Worm (Caenorhabditis elegans): ENCODE results near the gene ctl-2.

ctl-2 gene

ce11 chrII:14294390-14294789 lies 7.4 kb downstream of the ctl-2 start:
- TF ChIP-seq unc-55 (GFP tag; optimal IDR thresholded peaks at IDR 0.05) = no peak
- no peak for TF ChIP-seq mbf-1 (tag; optimal IDR thresholded peaks at IDR 0.05)
- no peak for TF ChIP-seq ZK546.5 (tag; optimal IDR thresholded peaks at IDR 0.05)
- no peak for TF ChIP-seq nhr-237 (tag; optimal IDR thresholded peaks at IDR 0.05)
- no peak for TF ChIP-seq peb-1 (tag; optimal IDR thresholded peaks at IDR 0.05)
- no peak for TF ChIP-seq unc-62 (GFP tag; optimal IDR thresholded peaks at IDR 0.05)
- no peak for TF ChIP-seq F13H6.1 (tag; optimal IDR thresholded peaks at IDR 0.05)
- TF ChIP-seq lin-13 (GFP tag; optimal IDR thresholded peaks at IDR 0.05) = no peak
- no peak for TF ChIP-seq nhr-12 (tag; optimal IDR thresholded peaks at IDR 0.05)
- no peak for TF ChIP-seq sma-9 (GFP tag; optimal IDR thresholded peaks at IDR 0.05)
- TF ChIP-seq sma-9 (tag; optimal IDR thresholded peaks at IDR 0.05) = no peak
- TF ChIP-seq elt-3 (tag; optimal IDR thresholded peaks at IDR 0.05) = no peak
- TF ChIP-seq nhr-77 (tag; optimal IDR thresholded peaks at IDR 0.05) = no peak
- no peak for TF ChIP-seq lin-11 (tag; optimal IDR thresholded peaks at IDR 0.05)
- TF ChIP-seq ztf-11 (tag; optimal IDR thresholded peaks at IDR 0.05) = no peak
- TF ChIP-seq snpc-4 (tag; optimal IDR thresholded peaks at IDR 0.05) = no peak
- TF ChIP-seq blmp-1 (tag; optimal IDR thresholded peaks at IDR 0.05; ENCODE audit: insufficient read depth) = no peak

- peak; percentile 58 for TF ChIP-seq sma-9 (GFP tag; optimal IDR thresholded peaks at IDR 0.05)
- TF ChIP-seq sma-9 (tag; optimal IDR thresholded peaks at IDR 0.05) = no peak
- no peak for TF ChIP-seq R02D3.7 (tag; optimal IDR thresholded peaks at IDR 0.05)
- TF ChIP-seq unc-39 (tag; optimal IDR thresholded peaks at IDR 0.05) = no peak
Measured at ce11 chrII:14292519-14292918, 9.3 kb downstream of the ctl-2 start, which contains the start of gene Y54G11A.4. TSS of gene Y54G11A.4 (plus strand) at chrII:14292819.

- TF ChIP-seq lsy-2 (tag; optimal IDR thresholded peaks at IDR 0.05) (no peak), gmeb-1 (tag; optimal IDR thresholded peaks at IDR 0.05) (peak; percentile 22), skn-1 (tag; optimal IDR thresholded peaks at IDR 0.05) (peak; percentile 59), C34F6.9 (tag; optimal IDR thresholded peaks at IDR 0.05) (peak; percentile 19), aly-2 (tag; optimal IDR thresholded peaks at IDR 0.05) (no peak), sma-9 (GFP tag; optimal IDR thresholded peaks at IDR 0.05) (peak; percentile 46), sma-9 (tag; optimal IDR thresholded peaks at IDR 0.05) (no peak), fos-1 (tag; optimal IDR thresholded peaks at IDR 0.05) (peak; percentile 24)
Measured at ce11 chrII:14290846-14291245, 11.0 kb downstream of the ctl-2 start.

ce11 chrII:14288968-14289367 lies 12.9 kb downstream of the ctl-2 start, which contains the start of gene srh-42:
TSS of gene srh-42 (minus strand) at chrII:14289068.
- TF ChIP-seq fos-1 (tag; optimal IDR thresholded peaks at IDR 0.05) (no peak), R02D3.7 (tag; optimal IDR thresholded peaks at IDR 0.05) (no peak), F13H6.1 (tag; optimal IDR thresholded peaks at IDR 0.05) (no peak), dmd-4 (tag; optimal IDR thresholded peaks at IDR 0.05) (no peak), zag-1 (tag; optimal IDR thresholded peaks at IDR 0.05) (no peak), skn-1 (tag; optimal IDR thresholded peaks at IDR 0.05) (no peak), lin-13 (GFP tag; optimal IDR thresholded peaks at IDR 0.05) (no peak), ZK546.5 (tag; optimal IDR thresholded peaks at IDR 0.05) (no peak), nhr-21 (tag; optimal IDR thresholded peaks at IDR 0.05) (no peak), lsy-2 (tag; optimal IDR thresholded peaks at IDR 0.05) (no peak), nhr-77 (tag; optimal IDR thresholded peaks at IDR 0.05) (no peak), nhr-23 (tag; optimal IDR thresholded peaks at IDR 0.05) (no peak), nhr-10 (tag; optimal IDR thresholded peaks at IDR 0.05) (no peak), sma-9 (GFP tag; optimal IDR thresholded peaks at IDR 0.05) (no peak), sma-9 (tag; optimal IDR thresholded peaks at IDR 0.05) (no peak), nhr-6 (tag; optimal IDR thresholded peaks at IDR 0.05) (no peak), unc-55 (GFP tag; optimal IDR thresholded peaks at IDR 0.05) (no peak), snpc-4 (tag; optimal IDR thresholded peaks at IDR 0.05) (no peak), unc-62 (GFP tag; optimal IDR thresholded peaks at IDR 0.05) (no peak)

ce11 chrII:14287277-14287676 lies 14.6 kb downstream of the ctl-2 start, which contains the start of gene srh-41:
TSS of gene srh-41 (minus strand) at chrII:14287377.
- TF ChIP-seq unc-39 (tag; optimal IDR thresholded peaks at IDR 0.05) = no peak
- TF ChIP-seq snpc-4 (tag; optimal IDR thresholded peaks at IDR 0.05) = no peak
- no peak for TF ChIP-seq lin-39 (tag; optimal IDR thresholded peaks at IDR 0.05)
- no peak for TF ChIP-seq nhr-23 (tag; optimal IDR thresholded peaks at IDR 0.05)
- no peak for TF ChIP-seq ceh-82 (tag; optimal IDR thresholded peaks at IDR 0.05)
- no peak for TF ChIP-seq alr-1 (tag; optimal IDR thresholded peaks at IDR 0.05)
- TF ChIP-seq C34F6.9 (tag; optimal IDR thresholded peaks at IDR 0.05) = no peak
- TF ChIP-seq sma-9 (GFP tag; optimal IDR thresholded peaks at IDR 0.05) = no peak
- no peak for TF ChIP-seq sma-9 (tag; optimal IDR thresholded peaks at IDR 0.05)
- no peak for TF ChIP-seq ceh-16 (tag; optimal IDR thresholded peaks at IDR 0.05)
- no peak for TF ChIP-seq nhr-21 (tag; optimal IDR thresholded peaks at IDR 0.05)
- TF ChIP-seq lin-11 (tag; optimal IDR thresholded peaks at IDR 0.05) = no peak
- TF ChIP-seq ama-1 (optimal IDR thresholded peaks at IDR 0.05) = no peak
- TF ChIP-seq mdl-1 (tag; optimal IDR thresholded peaks at IDR 0.05) = no peak
- no peak for TF ChIP-seq egl-27 (tag; optimal IDR thresholded peaks at IDR 0.05)
- no peak for TF ChIP-seq nhr-12 (tag; optimal IDR thresholded peaks at IDR 0.05)
- TF ChIP-seq elt-3 (tag; optimal IDR thresholded peaks at IDR 0.05) = no peak
- TF ChIP-seq F13H6.1 (tag; optimal IDR thresholded peaks at IDR 0.05) = no peak
- TF ChIP-seq mbf-1 (tag; optimal IDR thresholded peaks at IDR 0.05) = no peak
